Worm (Caenorhabditis elegans): ENCODE data around the gene C44C10.9.

DNA sequence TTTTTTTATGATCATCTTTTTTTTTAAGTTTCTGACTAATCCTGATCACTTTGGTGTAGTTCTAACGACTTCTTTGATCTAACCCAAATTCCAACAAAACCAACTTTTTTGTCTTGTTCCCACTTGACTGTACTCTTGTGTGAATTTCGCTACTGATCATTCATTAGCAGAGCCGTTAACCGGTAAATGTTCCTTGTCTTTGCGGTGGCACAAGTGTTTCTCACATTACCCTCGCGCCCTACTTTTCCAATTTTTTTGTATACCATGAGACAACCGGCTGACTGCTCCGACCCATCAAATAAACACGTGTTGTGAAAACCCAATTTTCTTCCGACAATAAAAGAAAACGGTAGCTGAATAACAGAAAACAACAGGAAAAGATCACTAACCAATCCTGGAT is 16.4 kb upstream of the C44C10.9 start:
- TF ChIP-seq ama-1 (optimal IDR thresholded peaks at IDR 0.05): no peak
- no peak for TF ChIP-seq tbx-11 (GFP tag; IDR thresholded peaks at IDR 0.05)

All from whole organism, early embryonic.